Fruit fly (Drosophila melanogaster) whole organism, pupa: ENCODE data around the gene Rack1.
A peak's percentile ranks its signal among the peaks of the same experiment; 100 is the strongest.

ENCODE experiments used
- CG10348 ChIP-seq: fragments of 200-800 bp; sonication (Bioruptor generic); IDR thresholded peaks from 2 replicates; pipeline ENCODE4 v1.3.6; 2022; ENCODE audit warnings: missing biosample characterization, missing genetic modification characterization
- CG12605 ChIP-seq: fragments of 200-800 bp; sonication (Bioruptor generic); IDR thresholded peaks from 2 replicates; pipeline ENCODE4 v1.3.6; 2022; ENCODE audit warnings: missing biosample characterization, missing genetic modification characterization
- CG13204 ChIP-seq: fragments of 200-800 bp; sonication (Bioruptor generic); optimal IDR thresholded peaks from 2 replicates; lab custom pipeline; 2018; ENCODE audit warnings: missing biosample characterization, mild to moderate bottlenecking, missing genetic modification characterization, moderate library complexity
- CG14655 ChIP-seq: fragments of 200-800 bp; sonication (Bioruptor generic); optimal IDR thresholded peaks from 3 replicates; lab custom pipeline; 2017; ENCODE audit warnings: mild to moderate bottlenecking, missing biosample characterization, missing genetic modification reagents, missing genetic modification characterization
- CG15710 ChIP-seq: fragments of 200-800 bp; sonication (Bioruptor generic); optimal IDR thresholded peaks from 2 replicates; lab custom pipeline; 2018; ENCODE audit warnings: missing biosample characterization, mild to moderate bottlenecking, missing genetic modification characterization, moderate library complexity
- CG17806 ChIP-seq: fragments of 200-800 bp; sonication (Bioruptor generic); optimal IDR thresholded peaks from 2 replicates; lab custom pipeline; 2018; ENCODE audit warnings: missing biosample characterization, mild to moderate bottlenecking, missing genetic modification characterization, moderate library complexity
- CG32121 ChIP-seq: fragments of 200-800 bp; sonication (Bioruptor generic); IDR thresholded peaks from 2 replicates; pipeline ENCODE4 v1.3.6; 2022; ENCODE audit warnings: missing biosample characterization, missing genetic modification characterization
- CG34367 ChIP-seq: fragments of 200-800 bp; sonication (Bioruptor generic); optimal IDR thresholded peaks from 2 replicates; lab custom pipeline; 2018; ENCODE audit warnings: missing biosample characterization, mild to moderate bottlenecking, missing genetic modification characterization
- CG4496 ChIP-seq: fragments of 200-800 bp; sonication (Bioruptor generic); IDR thresholded peaks from 3 replicates; pipeline ENCODE4 v1.3.6; 2022; ENCODE audit warnings: missing biosample characterization, missing genetic modification characterization
- CG8159 ChIP-seq: fragments of 200-800 bp; sonication (Bioruptor generic); optimal IDR thresholded peaks from 3 replicates; lab custom pipeline; 2018; ENCODE audit warnings: missing biosample characterization, mild to moderate bottlenecking, missing genetic modification characterization, moderate library complexity
- CG8301 ChIP-seq: fragments of 200-800 bp; sonication (Bioruptor generic); optimal IDR thresholded peaks from 2 replicates; lab custom pipeline; 2018; ENCODE audit warnings: missing biosample characterization, mild to moderate bottlenecking, missing genetic modification characterization
- CG9948 ChIP-seq: fragments of 200-800 bp; sonication (Bioruptor generic); optimal IDR thresholded peaks from 2 replicates; lab custom pipeline; 2018; ENCODE audit warnings: missing biosample characterization, mild to moderate bottlenecking, missing genetic modification characterization, moderate library complexity
- D1 ChIP-seq: fragments of 200-800 bp; sonication (Bioruptor generic); optimal IDR thresholded peaks from 2 replicates; lab custom pipeline; 2018; ENCODE audit warnings: missing biosample characterization, mild to moderate bottlenecking, missing genetic modification characterization, moderate library complexity
- EcR ChIP-seq: fragments of 200-800 bp; sonication (Bioruptor generic); optimal IDR thresholded peaks from 3 replicates; lab custom pipeline; 2019; ENCODE audit warnings: missing biosample characterization, missing genetic modification characterization, mild to moderate bottlenecking, moderate library complexity, missing genetic modification reagents
- Ets98B ChIP-seq: fragments of 200-800 bp; sonication (Bioruptor generic); IDR thresholded peaks from 2 replicates; pipeline ENCODE4 v1.3.6; 2022; ENCODE audit warnings: missing biosample characterization, missing genetic modification characterization
- Pif1A ChIP-seq: fragments of 200-800 bp; sonication (Bioruptor generic); optimal IDR thresholded peaks from 3 replicates; lab custom pipeline; 2016; ENCODE audit warnings: missing biosample characterization, missing genetic modification characterization
- Pif1B ChIP-seq: fragments of 200-800 bp; sonication (Bioruptor generic); optimal IDR thresholded peaks from 3 replicates; lab custom pipeline; 2016; ENCODE audit warnings: missing biosample characterization, missing genetic modification characterization
- Snoo ChIP-seq: fragments of 200-800 bp; sonication (Bioruptor generic); optimal IDR thresholded peaks from 3 replicates; lab custom pipeline; 2017; ENCODE audit warnings: missing biosample characterization, mild to moderate bottlenecking, missing genetic modification characterization, inconsistent platforms
- fd96Ca ChIP-seq: fragments of 200-800 bp; sonication (Bioruptor generic); IDR thresholded peaks from 3 replicates; pipeline ENCODE4 v1.3.6; 2022; ENCODE audit warnings: missing biosample characterization, missing genetic modification characterization
- gl ChIP-seq: fragments of 200-800 bp; sonication (Bioruptor generic); optimal IDR thresholded peaks from 2 replicates; lab custom pipeline; 2018; ENCODE audit warnings: missing biosample characterization, mild to moderate bottlenecking, missing genetic modification characterization
- rn ChIP-seq: fragments of 200-800 bp; sonication (Bioruptor generic); IDR thresholded peaks from 2 replicates; pipeline ENCODE4 v1.3.6; 2022; ENCODE audit warnings: missing biosample characterization, missing genetic modification characterization

The Rack1 gene

dm6 chr2L:7828231-7828630 is 1.1 kb upstream of the Rack1 start:
- TF ChIP-seq CG17806 (tag; lab: Kevin White, UChicago) (no peak), CG34367 (peak; percentile 15), fd96Ca (GFP tag; lab: Robert Waterston, UW) (peak; percentile 67), D1 (tag; lab: Kevin White, UChicago) (no peak), CG14655 (GFP tag; lab: Kevin White, UChicago) (peak; percentile 46), EcR (GFP tag; lab: Kevin White, UChicago) (no peak), CG13204 (peak; percentile 51), Pif1A (GFP tag; lab: Kevin White, UChicago) (no peak), CG15710 (tag; lab: Kevin White, UChicago) (peak; percentile 34), Snoo (peak; percentile 18), rn (no peak), CG8159 (tag; lab: Kevin White, UChicago) (peak; percentile 7), CG8301 (peak; percentile 14), CG12605 (GFP tag; lab: Robert Waterston, UW) (no peak), CG10348 (no peak), CG32121 (peak; percentile 60), gl (tag; lab: Kevin White, UChicago) (no peak), Pif1B (GFP tag; lab: Kevin White, UChicago) (peak; percentile 38), Ets98B (GFP tag; lab: Robert Waterston, UW) (peak; percentile 31), CG4496 (peak; percentile 73)

- TF ChIP-seq CG10348, result no peak
- TF ChIP-seq CG14655 (GFP tag; lab: Kevin White, UChicago), result no peak
- no peak for TF ChIP-seq gl (tag; lab: Kevin White, UChicago)
- TF ChIP-seq CG13204, result no peak
- peak; percentile 37 for TF ChIP-seq Snoo
- TF ChIP-seq CG4496, result peak; percentile 58; the same call in 2 of the 3 replicates
- TF ChIP-seq CG9948 (tag; lab: Kevin White, UChicago), result no peak
- TF ChIP-seq rn, result no peak
- TF ChIP-seq CG17806 (tag; lab: Kevin White, UChicago), result no peak
- peak; percentile 70 for TF ChIP-seq fd96Ca (GFP tag; lab: Robert Waterston, UW)
- TF ChIP-seq CG15710 (tag; lab: Kevin White, UChicago), result peak; percentile 2
- TF ChIP-seq CG8159 (tag; lab: Kevin White, UChicago), result peak; percentile 7
- TF ChIP-seq CG8301, result no peak
- peak; percentile 39 for TF ChIP-seq D1 (tag; lab: Kevin White, UChicago)
- TF ChIP-seq Pif1B (GFP tag; lab: Kevin White, UChicago), result peak; percentile 66
- TF ChIP-seq CG34367, result peak; percentile 17
- TF ChIP-seq EcR (GFP tag; lab: Kevin White, UChicago), result peak; percentile 60
- peak; percentile 33; the same call in 1 of the 2 replicates for TF ChIP-seq CG32121
- TF ChIP-seq Pif1A (GFP tag; lab: Kevin White, UChicago), result no peak
- TF ChIP-seq Ets98B (GFP tag; lab: Robert Waterston, UW), result no peak
- TF ChIP-seq CG12605 (GFP tag; lab: Robert Waterston, UW), result peak; percentile 29
- TF ChIP-seq, all 21 proteins: peak for 11
Observed at dm6 chr2L:7821279-7821848, 5.8 kb downstream of the Rack1 start.

dm6 chr2L:7820851-7821250 is 6.3 kb downstream of the Rack1 start, which contains the start of gene CG7115:
Gene CG7115 (plus strand): TSS chr2L:7821151.
- TF ChIP-seq gl (tag; lab: Kevin White, UChicago), result no peak
- TF ChIP-seq CG14655 (GFP tag; lab: Kevin White, UChicago), result no peak
- TF ChIP-seq fd96Ca (GFP tag; lab: Robert Waterston, UW), result no peak
- TF ChIP-seq Pif1A (GFP tag; lab: Kevin White, UChicago), result no peak
- TF ChIP-seq CG10348, result no peak
- no peak for TF ChIP-seq Snoo
- TF ChIP-seq Pif1B (GFP tag; lab: Kevin White, UChicago), result no peak
- TF ChIP-seq D1 (tag; lab: Kevin White, UChicago), result no peak
- no peak for TF ChIP-seq CG9948 (tag; lab: Kevin White, UChicago)
- no peak for TF ChIP-seq CG34367
- TF ChIP-seq EcR (GFP tag; lab: Kevin White, UChicago), result no peak
- no peak for TF ChIP-seq CG8159 (tag; lab: Kevin White, UChicago)
- no peak for TF ChIP-seq CG32121
- no peak for TF ChIP-seq rn
- TF ChIP-seq CG17806 (tag; lab: Kevin White, UChicago), result no peak
- TF ChIP-seq CG12605 (GFP tag; lab: Robert Waterston, UW), result no peak
- TF ChIP-seq CG13204, result no peak

dm6 chr2L:7820408-7820807 is 6.7 kb downstream of the Rack1 start:
- TF ChIP-seq Snoo (no peak), CG10348 (no peak), CG13204 (no peak), CG12605 (GFP tag; lab: Robert Waterston, UW) (no peak), CG8159 (tag; lab: Kevin White, UChicago) (no peak), rn (no peak), fd96Ca (GFP tag; lab: Robert Waterston, UW) (no peak), Pif1A (GFP tag; lab: Kevin White, UChicago) (no peak), CG8301 (no peak), D1 (tag; lab: Kevin White, UChicago) (no peak), CG17806 (tag; lab: Kevin White, UChicago) (no peak), CG4496 (no peak), CG32121 (no peak), Pif1B (GFP tag; lab: Kevin White, UChicago) (no peak), CG34367 (no peak), CG14655 (GFP tag; lab: Kevin White, UChicago) (no peak), EcR (GFP tag; lab: Kevin White, UChicago) (no peak), Ets98B (GFP tag; lab: Robert Waterston, UW) (no peak), CG15710 (tag; lab: Kevin White, UChicago) (no peak), CG9948 (tag; lab: Kevin White, UChicago) (no peak)

- TF ChIP-seq D1 (tag; lab: Kevin White, UChicago), result no peak
- TF ChIP-seq EcR (GFP tag; lab: Kevin White, UChicago), result peak; percentile 47
- 0 out of 2 replicates have a peak, but pooled peaks have one; percentile 11 for TF ChIP-seq CG32121
- no peak for TF ChIP-seq CG34367
- no peak for TF ChIP-seq Pif1A (GFP tag; lab: Kevin White, UChicago)
- TF ChIP-seq CG8301, result no peak
- no peak for TF ChIP-seq CG15710 (tag; lab: Kevin White, UChicago)
- no peak for TF ChIP-seq CG4496
- TF ChIP-seq CG14655 (GFP tag; lab: Kevin White, UChicago), result no peak
- TF ChIP-seq Pif1B (GFP tag; lab: Kevin White, UChicago), result no peak
- TF ChIP-seq fd96Ca (GFP tag; lab: Robert Waterston, UW), result 0 out of 3 replicates have a peak, but pooled peaks have one; percentile 14
- TF ChIP-seq Ets98B (GFP tag; lab: Robert Waterston, UW), result no peak; the same call in 1 of the 2 replicates
- TF ChIP-seq CG17806 (tag; lab: Kevin White, UChicago), result no peak
- no peak for TF ChIP-seq CG8159 (tag; lab: Kevin White, UChicago)
- TF ChIP-seq, all 21 proteins: peak for 3
Observed at dm6 chr2L:7813357-7813756, 13.8 kb downstream of the Rack1 start.
